Worm (Caenorhabditis elegans): ENCODE results near the gene ufl-1.

Gene ufl-1

DNA sequence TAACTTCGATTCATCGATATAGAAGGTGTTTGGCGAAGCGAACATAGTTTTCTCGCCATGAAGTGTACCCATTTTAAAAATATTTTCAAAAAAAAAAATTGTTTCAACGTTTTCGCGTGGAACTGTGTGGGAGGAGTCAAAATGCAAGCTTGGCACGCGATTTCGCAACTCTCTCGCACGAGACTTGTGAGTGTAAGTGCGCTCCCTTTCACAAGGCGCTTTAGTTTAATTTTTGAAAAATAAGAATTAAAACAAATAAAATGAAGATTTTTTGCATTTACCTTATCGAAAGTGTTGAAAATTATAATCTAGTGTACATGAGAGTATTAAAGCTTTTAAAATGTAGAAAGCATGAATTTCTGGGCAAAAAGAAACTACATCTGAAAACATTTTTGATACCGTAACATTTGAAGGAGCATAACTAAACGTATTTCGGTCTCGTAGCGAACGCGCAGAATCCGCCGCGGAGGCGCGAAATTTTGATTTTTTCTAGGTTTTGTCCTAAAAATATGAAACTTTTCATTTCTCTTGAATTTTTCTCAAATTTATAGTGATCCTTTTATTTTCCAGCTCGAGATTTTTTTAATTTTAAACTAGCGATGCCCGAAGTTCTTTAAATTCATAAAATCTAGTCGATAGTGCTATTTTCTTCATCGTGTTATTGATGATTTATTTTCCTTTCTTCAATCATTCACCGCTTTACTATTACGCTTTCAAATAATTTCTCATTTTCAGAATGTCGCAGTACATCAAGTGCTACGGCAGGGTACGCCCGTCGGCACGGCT is 3.0 kb upstream of the ufl-1 start, which contains the start of the genes cogc-2 and klp-18 (continued):
- TF ChIP-seq unc-42 (tag; optimal IDR thresholded peaks at IDR 0.05), result peak; percentile 45
- no peak for TF ChIP-seq pag-3 (tag; optimal IDR thresholded peaks at IDR 0.05; ENCODE audit: borderline replicate concordance)
- no peak for TF ChIP-seq hlh-15 (tag; optimal IDR thresholded peaks at IDR 0.05)
- peak; percentile 21 for TF ChIP-seq C08G9.2 (tag; optimal IDR thresholded peaks at IDR 0.05)
- TF ChIP-seq mec-3 (tag; optimal IDR thresholded peaks at IDR 0.05; ENCODE audit: borderline replicate concordance), result no peak
- peak; percentile 45 for TF ChIP-seq sdc-2 (tag; optimal IDR thresholded peaks at IDR 0.05)
- peak; percentile 46 for TF ChIP-seq fax-1 (tag; optimal IDR thresholded peaks at IDR 0.05)
- TF ChIP-seq rnt-1 (tag; optimal IDR thresholded peaks at IDR 0.05), result peak; percentile 8
- TF ChIP-seq pat-9 (tag; optimal IDR thresholded peaks at IDR 0.05), result peak; percentile 9
- peak; percentile 72 for TF ChIP-seq tbx-2 (tag; optimal IDR thresholded peaks at IDR 0.05)
- peak; percentile 36 for TF ChIP-seq fkh-6 (tag; optimal IDR thresholded peaks at IDR 0.05)
- TF ChIP-seq ceh-30 (tag; optimal IDR thresholded peaks at IDR 0.05), result no peak
- TF ChIP-seq lim-6 (tag; optimal IDR thresholded peaks at IDR 0.05), result no peak
- peak; percentile 47 for TF ChIP-seq che-1 (tag; optimal IDR thresholded peaks at IDR 0.05)
- peak; percentile 11 for TF ChIP-seq tbx-7 (tag; optimal IDR thresholded peaks at IDR 0.05)
- TF ChIP-seq ttx-3 (tag; optimal IDR thresholded peaks at IDR 0.05), result peak; percentile 44
- TF ChIP-seq K02D7.2 (tag; optimal IDR thresholded peaks at IDR 0.05), result no peak
- peak; percentile 4 for TF ChIP-seq fkh-10 (GFP tag; optimal IDR thresholded peaks at IDR 0.05)

DNA sequence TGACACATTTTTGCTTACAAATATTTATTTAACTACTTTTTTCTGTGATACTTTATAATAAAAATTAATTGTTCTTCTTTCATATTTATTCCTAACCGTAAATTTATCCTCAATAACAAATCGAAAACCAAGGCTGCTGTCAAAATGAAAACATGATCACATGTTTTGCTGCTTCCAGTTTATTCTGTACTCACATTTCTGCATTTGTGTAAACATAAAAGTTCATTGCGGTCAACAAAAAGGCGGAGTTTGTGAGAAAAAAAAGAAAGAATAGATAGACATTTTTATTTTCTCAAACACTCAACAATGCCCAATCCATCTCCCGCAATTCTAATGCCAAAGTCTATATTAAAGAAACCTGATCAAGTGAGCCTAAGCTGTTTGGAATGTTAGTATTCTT is 836 bp downstream of the ufl-1 start, which contains the start of gene C06G3.3:
Gene C06G3.3, plus strand, starts transcription at position 301 of the 400 bp plus-strand sequence.
- no peak for TF ChIP-seq rnt-1 (tag; optimal IDR thresholded peaks at IDR 0.05)
- TF ChIP-seq hlh-13 (GFP tag; optimal IDR thresholded peaks at IDR 0.05), result no peak
- no peak for TF ChIP-seq T23F11.4 (GFP tag; optimal IDR thresholded peaks at IDR 0.05)
- no peak for TF ChIP-seq unc-55 (GFP tag; optimal IDR thresholded peaks at IDR 0.05)
- no peak for TF ChIP-seq fkh-6 (tag; optimal IDR thresholded peaks at IDR 0.05)
- TF ChIP-seq hlh-8 (tag; optimal IDR thresholded peaks at IDR 0.05), result no peak

DNA sequence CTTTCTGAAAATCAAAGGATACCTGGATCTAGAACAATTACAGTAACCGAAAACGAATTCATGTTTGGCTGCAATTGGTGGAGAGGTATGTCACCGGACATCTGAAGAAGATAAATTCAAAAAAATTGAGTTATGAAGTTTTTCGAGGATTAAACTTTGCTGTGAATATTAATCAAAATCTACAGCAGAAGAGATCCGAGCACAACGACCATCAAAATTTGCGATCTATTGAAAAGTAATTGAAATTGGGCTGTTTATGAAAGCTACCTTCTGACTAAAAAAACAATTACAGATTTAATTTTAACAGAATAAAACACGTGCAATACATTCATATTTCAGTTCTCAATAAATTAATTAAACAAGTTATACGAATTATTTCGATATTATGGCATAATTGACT is 4.2 kb downstream of the ufl-1 start, which contains the start of gene C06G3.8:
Gene C06G3.8, minus strand, starts transcription at position 101 of the 400 bp plus-strand sequence.
- TF ChIP-seq ceh-45 (GFP tag; IDR thresholded peaks at IDR 0.05), result no peak
- no peak for TF ChIP-seq ceh-18 (tag; optimal IDR thresholded peaks at IDR 0.05)
- no peak for TF ChIP-seq F13H6.1 (tag; optimal IDR thresholded peaks at IDR 0.05)
- TF ChIP-seq syd-9 (tag; optimal IDR thresholded peaks at IDR 0.05), result no peak
- no peak for TF ChIP-seq pag-3 (tag; optimal IDR thresholded peaks at IDR 0.05; ENCODE audit: borderline replicate concordance)
- no peak for TF ChIP-seq ttx-3 (tag; optimal IDR thresholded peaks at IDR 0.05)
- TF ChIP-seq hlh-30 (tag; optimal IDR thresholded peaks at IDR 0.05; ENCODE audit: insufficient read depth), result no peak
- no peak for TF ChIP-seq tbx-7 (tag; optimal IDR thresholded peaks at IDR 0.05)
- no peak for TF ChIP-seq hlh-8 (tag; optimal IDR thresholded peaks at IDR 0.05)
- TF ChIP-seq pha-4 (tag; optimal IDR thresholded peaks at IDR 0.05), result no peak

DNA sequence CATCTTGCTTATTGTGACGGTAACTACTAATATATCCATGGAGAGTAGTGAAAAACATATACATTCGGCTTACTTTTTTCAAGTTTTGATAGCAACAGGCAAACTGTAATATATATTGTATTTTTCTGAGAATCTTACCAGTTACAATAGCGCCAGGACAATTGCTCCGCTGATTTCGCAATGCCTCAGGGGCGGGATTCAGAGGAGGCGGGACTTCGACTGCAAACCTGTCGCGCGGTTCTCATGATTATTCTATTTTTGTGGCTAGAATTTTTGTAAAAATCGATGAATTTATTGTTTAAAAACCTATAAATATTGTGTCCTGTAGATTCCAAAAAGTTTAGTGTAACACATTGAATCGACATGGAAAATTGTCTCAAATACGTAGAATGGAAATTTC is 5.6 kb downstream of the ufl-1 start:
- TF ChIP-seq pax-1 (tag; optimal IDR thresholded peaks at IDR 0.05) (no peak), tbx-2 (tag; optimal IDR thresholded peaks at IDR 0.05) (no peak), Y22D7AL.16 (tag; optimal IDR thresholded peaks at IDR 0.05) (no peak), ztf-16 (tag; optimal IDR thresholded peaks at IDR 0.05) (no peak), mec-3 (tag; optimal IDR thresholded peaks at IDR 0.05; ENCODE audit: borderline replicate concordance) (no peak), elt-2 (tag; optimal IDR thresholded peaks at IDR 0.05) (no peak), ceh-48 (tag; optimal IDR thresholded peaks at IDR 0.05) (no peak), T23F11.4 (GFP tag; optimal IDR thresholded peaks at IDR 0.05) (no peak), pha-2 (tag; optimal IDR thresholded peaks at IDR 0.05) (no peak), ceh-6 (GFP tag; optimal IDR thresholded peaks at IDR 0.05) (no peak), C08G9.2 (tag; optimal IDR thresholded peaks at IDR 0.05) (no peak), sox-4 (tag; optimal IDR thresholded peaks at IDR 0.05) (no peak), pat-9 (tag; optimal IDR thresholded peaks at IDR 0.05) (no peak), odd-2 (tag; optimal IDR thresholded peaks at IDR 0.05) (no peak), hlh-30 (tag; optimal IDR thresholded peaks at IDR 0.05; ENCODE audit: insufficient read depth) (no peak)

All from whole organism, late embryonic.